Worm (Caenorhabditis elegans): ENCODE measurements around the gene mig-39.
A peak's percentile ranks its signal among the peaks of the same experiment; 100 is the strongest.

Gene mig-39

DNA sequence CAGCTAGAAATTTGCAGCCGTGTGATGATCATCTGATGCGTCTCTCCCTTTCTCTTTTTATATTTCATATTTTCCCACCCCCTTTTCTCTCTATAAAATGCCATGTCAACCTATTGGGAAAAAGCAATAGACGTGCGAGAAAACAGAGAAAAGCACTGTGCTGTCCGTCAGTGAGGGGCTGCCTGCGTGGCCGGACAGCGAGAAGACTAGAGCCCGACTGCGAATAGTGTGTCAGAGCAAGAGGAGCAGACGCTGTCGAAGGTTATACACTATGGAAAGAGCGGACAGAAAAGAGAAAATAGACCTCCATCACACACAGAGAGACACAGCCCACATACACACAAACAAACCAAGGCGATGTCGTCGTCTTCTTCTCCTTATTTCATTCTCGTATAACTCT, 41.8 kb upstream of the mig-39 start (continued):
- TF ChIP-seq cebp-1 (GFP tag; IDR thresholded peaks at IDR 0.05) (peak; percentile 67; the same call in 1 of the 2 replicates), cebp-1 (tag; optimal IDR thresholded peaks at IDR 0.05) (peak; percentile 83), Y56A3A.18 (GFP tag; IDR thresholded peaks at IDR 0.05) (peak; percentile 65; the same call in 1 of the 2 replicates), attf-3 (GFP tag; conservative IDR thresholded peaks at IDR 0.05) (peak; percentile 47; the same call in 1 of the 2 replicates), hmg-20 (GFP tag; IDR thresholded peaks at IDR 0.05) (no peak), nhr-179 (tag; optimal IDR thresholded peaks at IDR 0.05) (no peak), zfh-2 (GFP tag; conservative IDR thresholded peaks at IDR 0.05) (peak; percentile 94), ceh-27 (GFP tag; optimal IDR thresholded peaks at IDR 0.05) (peak; percentile 49), ZK185.1 (tag; optimal IDR thresholded peaks at IDR 0.05; ENCODE audit: poor library complexity, severe bottlenecking) (peak; percentile 62), F39B2.1 (GFP tag; IDR thresholded peaks at IDR 0.05) (0 out of 2 replicates have a peak, but pooled peaks have one; percentile 50), nfyb-1 (GFP tag; IDR thresholded peaks at IDR 0.05) (peak; percentile 87), ceh-40 (GFP tag; IDR thresholded peaks at IDR 0.05) (no peak), pbrm-1 (GFP tag; IDR thresholded peaks at IDR 0.05) (0 out of 2 replicates have a peak, but pooled peaks have one; percentile 16), lin-40 (tag; optimal IDR thresholded peaks at IDR 0.05) (peak; percentile 74), mxl-1 (tag; optimal IDR thresholded peaks at IDR 0.05) (no peak), Y79H2A.3 (GFP tag; conservative IDR thresholded peaks at IDR 0.05) (no peak), let-607 (tag; optimal IDR thresholded peaks at IDR 0.05) (peak; percentile 90 to 92), somi-1 (GFP tag; optimal IDR thresholded peaks at IDR 0.05) (peak; percentile 32), egl-44 (GFP tag; IDR thresholded peaks at IDR 0.05) (peak; percentile 52; the same call in 1 of the 2 replicates), lin-35 (GFP tag; optimal IDR thresholded peaks at IDR 0.05) (peak in 1 of 3 experiments; percentile 27), him-1 (tag; optimal IDR thresholded peaks at IDR 0.05) (no peak), F49E8.2 (tag; optimal IDR thresholded peaks at IDR 0.05; ENCODE audit: insufficient read depth) (no peak), mcd-1 (GFP tag; IDR thresholded peaks at IDR 0.05) (peak; percentile 59), tbp1 (GFP tag; optimal IDR thresholded peaks at IDR 0.05) (peak; percentile 47)

- TF ChIP-seq F10E7.11 (tag; optimal IDR thresholded peaks at IDR 0.05), result no peak
- TF ChIP-seq lin-40 (tag; optimal IDR thresholded peaks at IDR 0.05), result peak; percentile 16
Measured at ce11 chrIII:8426271-8426670, 40.6 kb upstream of the mig-39 start, which contains the start of gene cec-1. cec-1 (plus strand) TSS chrIII:8426333.

DNA sequence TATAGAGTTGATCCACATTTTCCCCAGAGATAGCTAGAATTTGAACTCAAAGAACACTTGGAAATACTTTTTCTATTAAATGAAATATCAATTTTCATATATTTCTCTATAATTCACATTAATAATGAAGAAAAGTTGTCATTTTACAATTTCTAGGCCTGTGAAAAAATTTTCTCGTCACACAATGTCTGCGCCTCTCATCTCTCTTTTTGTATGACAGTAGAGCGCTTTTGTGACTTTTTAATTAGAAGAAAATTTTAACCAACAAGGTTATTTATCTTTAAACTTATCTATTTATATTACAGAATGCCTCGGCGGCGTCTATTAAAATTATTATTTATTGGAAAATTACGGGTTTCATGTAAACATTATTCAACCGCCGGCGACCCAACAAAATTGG, 37.8 kb upstream of the mig-39 start, which contains the start of gene ZK1236.1:
Gene ZK1236.1 (plus strand): TSS at position 263 of the 400 bp plus-strand sequence.
- no peak for TF ChIP-seq nhr-120 (GFP tag; IDR thresholded peaks at IDR 0.05)
- no peak for TF ChIP-seq F10E7.11 (tag; optimal IDR thresholded peaks at IDR 0.05)
- TF ChIP-seq tbp1 (GFP tag; optimal IDR thresholded peaks at IDR 0.05), result no peak
- TF ChIP-seq F52B5.7 (tag; optimal IDR thresholded peaks at IDR 0.05), result no peak
- TF ChIP-seq ccch-3 (GFP tag; optimal IDR thresholded peaks at IDR 0.05), result no peak
- TF ChIP-seq attf-3 (GFP tag; conservative IDR thresholded peaks at IDR 0.05), result peak; percentile 55; the same call in 1 of the 2 replicates
- no peak for TF ChIP-seq madf-10 (tag; optimal IDR thresholded peaks at IDR 0.05)
- peak; percentile 1 for TF ChIP-seq F23B12.7 (tag; optimal IDR thresholded peaks at IDR 0.05; ENCODE audit: insufficient read depth)
- no peak for TF ChIP-seq unc-130 (GFP tag; optimal IDR thresholded peaks at IDR 0.05)
- TF ChIP-seq F57A8.1 (GFP tag; optimal IDR thresholded peaks at IDR 0.05), result no peak
- TF ChIP-seq B0261.1 (tag; optimal IDR thresholded peaks at IDR 0.05), result no peak
- TF ChIP-seq nhr-80 (tag; optimal IDR thresholded peaks at IDR 0.05), result no peak
- no peak for TF ChIP-seq ztf-28 (GFP tag; IDR thresholded peaks at IDR 0.05)
- TF ChIP-seq madf-6 (GFP tag; IDR thresholded peaks at IDR 0.05), result peak; percentile 96
- no peak for TF ChIP-seq F55B11.4 (tag; optimal IDR thresholded peaks at IDR 0.05; ENCODE audit: borderline replicate concordance, insufficient read depth)
- no peak for TF ChIP-seq C17E4.6 (GFP tag; IDR thresholded peaks at IDR 0.05)
- no peak for TF ChIP-seq F22D6.2 (tag; optimal IDR thresholded peaks at IDR 0.05)
- no peak for TF ChIP-seq dox-1 (GFP tag; IDR thresholded peaks at IDR 0.05)
- no peak for TF ChIP-seq Y67H2A.10 (GFP tag; conservative IDR thresholded peaks at IDR 0.05)
- TF ChIP-seq ekl-4 (GFP tag; IDR thresholded peaks at IDR 0.05), result no peak
- no peak for TF ChIP-seq pbrm-1 (GFP tag; IDR thresholded peaks at IDR 0.05)
- TF ChIP-seq aptf-3 (GFP tag; IDR thresholded peaks at IDR 0.05), result no peak
- TF ChIP-seq mxl-1 (tag; optimal IDR thresholded peaks at IDR 0.05), result no peak
- TF ChIP-seq lsl-1 (GFP tag; optimal IDR thresholded peaks at IDR 0.05), result peak; percentile 59
- no peak; the same call in 1 of the 2 replicates for TF ChIP-seq mcd-1 (GFP tag; IDR thresholded peaks at IDR 0.05)
- no peak for TF ChIP-seq ztf-22 (GFP tag; optimal IDR thresholded peaks at IDR 0.05)
